Worm (Caenorhabditis elegans): ENCODE measurements around the gene F25E2.3.

DNA sequence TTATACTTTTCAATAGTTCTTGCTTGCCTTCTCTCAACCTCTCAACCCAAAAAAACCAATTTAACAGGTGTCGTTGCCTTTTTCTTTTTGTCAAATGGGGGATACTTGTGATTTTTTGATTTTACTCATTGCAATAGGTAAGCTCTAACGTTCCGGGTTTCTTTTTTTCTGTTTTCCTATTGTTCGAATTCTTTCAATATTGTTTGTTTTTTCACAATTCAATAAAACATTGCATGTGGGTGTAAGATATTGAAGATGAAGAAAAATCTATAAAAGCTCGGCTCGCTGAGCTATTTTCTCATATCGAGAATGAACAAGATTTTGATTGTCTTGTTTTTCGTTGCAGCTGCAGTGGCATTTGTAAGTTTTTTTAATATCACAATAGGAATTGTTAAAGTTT is 42.4 kb downstream of the F25E2.3 start, which contains the start of gene T04G9.7:
- TF ChIP-seq ces-1 (GFP tag; optimal IDR thresholded peaks at IDR 0.05), result no peak
- no peak for TF ChIP-seq elt-2 (tag; optimal IDR thresholded peaks at IDR 0.05)
- TF ChIP-seq lin-39 (tag; optimal IDR thresholded peaks at IDR 0.05), result no peak
- no peak for TF ChIP-seq ztf-4 (tag; optimal IDR thresholded peaks at IDR 0.05)
- TF ChIP-seq ztf-11 (tag; optimal IDR thresholded peaks at IDR 0.05), result no peak
- TF ChIP-seq nhr-76 (tag; optimal IDR thresholded peaks at IDR 0.05), result no peak
- no peak for TF ChIP-seq nhr-90 (tag; optimal IDR thresholded peaks at IDR 0.05; ENCODE audit: poor library complexity)
- no peak for TF ChIP-seq unc-86 (tag; optimal IDR thresholded peaks at IDR 0.05)
- no peak for TF ChIP-seq sox-4 (tag; optimal IDR thresholded peaks at IDR 0.05)
- TF ChIP-seq hlh-4 (tag; optimal IDR thresholded peaks at IDR 0.05), result no peak
- no peak for TF ChIP-seq isw-1 (GFP tag; IDR thresholded peaks at IDR 0.05)

Data from whole organism, L1 larva.